Worm (Caenorhabditis elegans): ENCODE results near the gene C07A9.9.

C07A9.9 gene

ce11 chrIII:9629855-9630254 lies 37.6 kb downstream of the C07A9.9 start, which contains the start of gene rpac-19 (continued):
- peak; percentile 62 to 66 for TF ChIP-seq lsy-2 (tag; optimal IDR thresholded peaks at IDR 0.05)
- peak; percentile 76 for TF ChIP-seq nhr-71 (tag; optimal IDR thresholded peaks at IDR 0.05)
- TF ChIP-seq vab-15 (tag; optimal IDR thresholded peaks at IDR 0.05), result no peak
- TF ChIP-seq ztf-11 (tag; optimal IDR thresholded peaks at IDR 0.05), result peak in 1 of 2 experiments; percentile 45
- no peak for TF ChIP-seq ceh-88 (GFP tag; IDR thresholded peaks at IDR 0.05)
- TF ChIP-seq C34B4.2 (tag; optimal IDR thresholded peaks at IDR 0.05), result no peak
- TF ChIP-seq pax-3 (tag; optimal IDR thresholded peaks at IDR 0.05), result peak; percentile 30
- TF ChIP-seq zag-1 (tag; optimal IDR thresholded peaks at IDR 0.05), result no peak
- TF ChIP-seq mdl-1 (tag; optimal IDR thresholded peaks at IDR 0.05), result peak in 1 of 2 experiments; percentile 14
- TF ChIP-seq zip-4 (GFP tag; optimal IDR thresholded peaks at IDR 0.05), result peak; percentile 31
- TF ChIP-seq lir-3 (tag; optimal IDR thresholded peaks at IDR 0.05; ENCODE audit: poor library complexity), result peak; percentile 37
- no peak for TF ChIP-seq hlh-17 (GFP tag; optimal IDR thresholded peaks at IDR 0.05; ENCODE audit: borderline replicate concordance)
- no peak for TF ChIP-seq unc-62 (GFP tag; optimal IDR thresholded peaks at IDR 0.05)
- peak; percentile 42 for TF ChIP-seq nhr-19 (GFP tag; conservative IDR thresholded peaks at IDR 0.05)
- no peak for TF ChIP-seq ceh-63 (GFP tag; optimal IDR thresholded peaks at IDR 0.05)
- peak; percentile 51 for TF ChIP-seq xbp-1 (tag; optimal IDR thresholded peaks at IDR 0.05)
- peak; percentile 40 for TF ChIP-seq unc-86 (tag; optimal IDR thresholded peaks at IDR 0.05)
- peak; percentile 71 for TF ChIP-seq snu-23 (GFP tag; optimal IDR thresholded peaks at IDR 0.05)
- TF ChIP-seq C04F5.9 (tag; optimal IDR thresholded peaks at IDR 0.05), result no peak
- TF ChIP-seq swsn-7 (tag; optimal IDR thresholded peaks at IDR 0.05), result peak; percentile 67
- TF ChIP-seq rnt-1 (tag; optimal IDR thresholded peaks at IDR 0.05), result peak; percentile 68
- TF ChIP-seq lin-35 (GFP tag; optimal IDR thresholded peaks at IDR 0.05), result peak; percentile 50 to 69
- TF ChIP-seq ceh-82 (tag; optimal IDR thresholded peaks at IDR 0.05), result peak; percentile 10 to 18 (median 14)
- no peak for TF ChIP-seq sptf-1 (tag; optimal IDR thresholded peaks at IDR 0.05)
- peak; percentile 56 for TF ChIP-seq lin-13 (GFP tag; optimal IDR thresholded peaks at IDR 0.05)

ce11 chrIII:9629054-9629453 lies 38.4 kb downstream of the C07A9.9 start, which contains the start of gene tbg-1:
Gene tbg-1, minus strand, starts transcription at chrIII:9629154.
- TF ChIP-seq irx-1 (tag; optimal IDR thresholded peaks at IDR 0.05) (no peak), unc-130 (tag; optimal IDR thresholded peaks at IDR 0.05) (no peak), hpl-2 (GFP tag; optimal IDR thresholded peaks at IDR 0.05) (no peak)

- no peak for TF ChIP-seq unc-130 (tag; optimal IDR thresholded peaks at IDR 0.05)
- no peak for TF ChIP-seq F16B12.6 (tag; optimal IDR thresholded peaks at IDR 0.05)
- TF ChIP-seq elt-2 (tag; optimal IDR thresholded peaks at IDR 0.05), result no peak
- peak; percentile 19 for TF ChIP-seq rnt-1 (tag; optimal IDR thresholded peaks at IDR 0.05)
Observed at ce11 chrIII:9626602-9627001, 40.8 kb downstream of the C07A9.9 start.

- no peak for TF ChIP-seq ceh-88 (GFP tag; IDR thresholded peaks at IDR 0.05)
- TF ChIP-seq unc-130 (tag; optimal IDR thresholded peaks at IDR 0.05), result no peak
- TF ChIP-seq grh-1 (GFP tag; IDR thresholded peaks at IDR 0.05), result no peak
- peak; percentile 43 for TF ChIP-seq ceh-63 (GFP tag; optimal IDR thresholded peaks at IDR 0.05)
Observed at ce11 chrIII:9623460-9623859, 44.0 kb downstream of the C07A9.9 start.

- no peak for TF ChIP-seq dsc-1 (tag; optimal IDR thresholded peaks at IDR 0.05)
- no peak for TF ChIP-seq isw-1 (GFP tag; IDR thresholded peaks at IDR 0.05)
- TF ChIP-seq tbx-2 (tag; optimal IDR thresholded peaks at IDR 0.05), result no peak
- no peak for TF ChIP-seq irx-1 (tag; optimal IDR thresholded peaks at IDR 0.05)
- peak; percentile 60 for TF ChIP-seq nhr-85 (tag)
- TF ChIP-seq elt-3 (tag; optimal IDR thresholded peaks at IDR 0.05), result no peak
- no peak for TF ChIP-seq grh-1 (GFP tag; IDR thresholded peaks at IDR 0.05)
- no peak for TF ChIP-seq zag-1 (tag; optimal IDR thresholded peaks at IDR 0.05)
- TF ChIP-seq rnt-1 (tag; optimal IDR thresholded peaks at IDR 0.05), result peak; percentile 33
- TF ChIP-seq nhr-71 (tag; optimal IDR thresholded peaks at IDR 0.05), result peak; percentile 54
- no peak for TF ChIP-seq nhr-90 (tag; optimal IDR thresholded peaks at IDR 0.05; ENCODE audit: poor library complexity)
- no peak for TF ChIP-seq C16A3.4 (tag; optimal IDR thresholded peaks at IDR 0.05)
- TF ChIP-seq pax-3 (tag; optimal IDR thresholded peaks at IDR 0.05), result no peak
- TF ChIP-seq nhr-77 (tag; optimal IDR thresholded peaks at IDR 0.05), result no peak
- no peak for TF ChIP-seq efl-1 (optimal IDR thresholded peaks at IDR 0.05)
- TF ChIP-seq efl-1 (GFP tag; optimal IDR thresholded peaks at IDR 0.05 in 1 of 2), result peak in 1 of 2 experiments; percentile 90
- TF ChIP-seq nhr-19 (GFP tag; conservative IDR thresholded peaks at IDR 0.05), result 0 out of 2 replicates have a peak, but pooled peaks have one; percentile 1
- no peak for TF ChIP-seq vab-15 (tag; optimal IDR thresholded peaks at IDR 0.05)
- peak in 1 of 2 experiments; percentile 27 for TF ChIP-seq lsy-2 (tag; optimal IDR thresholded peaks at IDR 0.05)
- peak; percentile 51 for TF ChIP-seq snu-23 (GFP tag; optimal IDR thresholded peaks at IDR 0.05)
- TF ChIP-seq pqm-1 (tag; optimal IDR thresholded peaks at IDR 0.05), result peak; percentile 83
Observed at ce11 chrIII:9621840-9622525, 45.5 kb downstream of the C07A9.9 start.
